Fruit fly (Drosophila melanogaster): Measurements from ENCODE around the gene CG15864.

The CG15864 gene

DNA sequence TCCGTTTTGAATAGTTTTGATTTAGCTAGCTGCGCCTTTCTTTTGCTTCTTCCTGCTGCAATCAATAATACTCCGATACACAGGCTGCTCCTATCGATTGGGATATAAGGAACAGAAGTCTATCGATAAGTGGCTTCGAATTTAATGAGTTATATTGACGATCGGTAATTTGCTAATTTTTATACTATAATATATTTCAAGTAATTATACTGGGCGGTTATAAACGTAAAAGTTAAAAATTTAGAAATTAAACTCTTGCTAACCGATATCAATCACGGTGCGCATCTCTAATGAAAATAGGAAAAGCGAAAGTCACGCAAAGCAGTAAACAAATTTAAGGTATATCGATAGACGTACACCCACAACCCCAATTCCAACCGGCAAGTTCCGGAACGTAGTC lies 4.5 kb upstream of the CG15864 start, which contains the start of the genes CG9636, CG18749 and CG33722 (continued):
- TF ChIP-seq chm (GFP tag; IDR thresholded peaks at IDR 0.05) (no peak; the same call in 1 of the 2 replicates), CG1602 (GFP tag; optimal IDR thresholded peaks at IDR 0.05) (peak; percentile 65), pzg (GFP tag; optimal IDR thresholded peaks at IDR 0.05) (peak; percentile 61), ato (GFP tag; IDR thresholded peaks at IDR 0.05; ENCODE audit: partially characterized antibody) (peak; percentile 98), CG16863 (GFP tag; optimal IDR thresholded peaks at IDR 0.05) (no peak), nmo (GFP tag; optimal IDR thresholded peaks at IDR 0.05) (peak; percentile 81), psq (GFP tag; optimal IDR thresholded peaks at IDR 0.05) (peak; percentile 43), CG11093 (GFP tag; IDR thresholded peaks at IDR 0.05) (0 out of 3 replicates have a peak, but pooled peaks have one; percentile 47), tna (GFP tag; IDR thresholded peaks at IDR 0.05; ENCODE audit: partially characterized antibody) (peak; percentile 87; the same call in 1 of the 2 replicates), klu (GFP tag; IDR thresholded peaks at IDR 0.05) (peak; percentile 59; the same call in 1 of the 2 replicates), HmgD (GFP tag; optimal IDR thresholded peaks at IDR 0.05) (no peak), Ssrp (tag; optimal IDR thresholded peaks at IDR 0.05) (peak; percentile 53), CG7271 (tag; optimal IDR thresholded peaks at IDR 0.05) (peak; percentile 61), Atf3 (GFP tag; optimal IDR thresholded peaks at IDR 0.05) (no peak), CG8290 (GFP tag; optimal IDR thresholded peaks at IDR 0.05) (peak; percentile 77), CG8290 (tag; optimal IDR thresholded peaks at IDR 0.05) (peak in 1 of 2 experiments; percentile 60), Hr51 (GFP tag; optimal IDR thresholded peaks at IDR 0.05) (peak; percentile 67 to 80), CG16779 (GFP tag; IDR thresholded peaks at IDR 0.05) (no peak), Spps (tag; optimal IDR thresholded peaks at IDR 0.05) (peak; percentile 64), nerfin-1 (tag; optimal IDR thresholded peaks at IDR 0.05) (peak; percentile 72), CG6272 (GFP tag; IDR thresholded peaks at IDR 0.05) (peak; percentile 66), Sin3A (optimal IDR thresholded peaks at IDR 0.05) (peak; percentile 32), vvl (GFP tag; IDR thresholded peaks at IDR 0.05) (peak; percentile 81), CG15011 (GFP tag; optimal IDR thresholded peaks at IDR 0.05) (peak; percentile 2), GATAe (GFP tag; conservative IDR thresholded peaks at IDR 0.05) (no peak), CG10431 (GFP tag; optimal IDR thresholded peaks at IDR 0.05) (peak; percentile 57), CG11247 (GFP tag; IDR thresholded peaks at IDR 0.05) (peak; percentile 61; the same call in 1 of the 2 replicates), prd (optimal IDR thresholded peaks at IDR 0.05) (no peak), prd (GFP tag; IDR thresholded peaks at IDR 0.05) (peak; percentile 74), her (GFP tag; optimal IDR thresholded peaks at IDR 0.05) (no peak), CG2712 (tag; optimal IDR thresholded peaks at IDR 0.05) (peak; percentile 84), CG15479 (GFP tag; optimal IDR thresholded peaks at IDR 0.05) (no peak), kay (GFP tag; optimal IDR thresholded peaks at IDR 0.05) (peak; percentile 43), CG1233 (GFP tag; optimal IDR thresholded peaks at IDR 0.05) (peak; percentile 44), mld (GFP tag; IDR thresholded peaks at IDR 0.05; ENCODE audit: partially characterized antibody) (peak; percentile 90), CG18476 (GFP tag; optimal IDR thresholded peaks at IDR 0.05) (peak; percentile 55), CG16815 (GFP tag; optimal IDR thresholded peaks at IDR 0.05) (no peak), CG9797 (GFP tag; optimal IDR thresholded peaks at IDR 0.05) (peak; percentile 26), E2f1 (GFP tag; IDR thresholded peaks at IDR 0.05) (peak; percentile 63), Nf-YB (GFP tag; optimal IDR thresholded peaks at IDR 0.05) (peak; percentile 41), hth (optimal IDR thresholded peaks at IDR 0.05) (no peak), CG10959 (GFP tag; IDR thresholded peaks at IDR 0.05) (peak; percentile 50; the same call in 1 of the 2 replicates), hbn (GFP tag; IDR thresholded peaks at IDR 0.05; ENCODE audit: partially characterized antibody) (peak; percentile 97), pan (optimal IDR thresholded peaks at IDR 0.05) (no peak), pan (GFP tag; optimal IDR thresholded peaks at IDR 0.05 in 1 of 2, IDR thresholded peaks at IDR 0.05 in 1 of 2) (peak in 1 of 2 experiments; percentile 66), CG8924 (tag; optimal IDR thresholded peaks at IDR 0.05) (peak; percentile 72), CG17385 (GFP tag; optimal IDR thresholded peaks at IDR 0.05) (peak; percentile 84), Dref (GFP tag; IDR thresholded peaks at IDR 0.05) (peak; percentile 78), sob (GFP tag; IDR thresholded peaks at IDR 0.05) (peak; percentile 76), peb (GFP tag; IDR thresholded peaks at IDR 0.05) (peak; percentile 42; the same call in 1 of the 2 replicates), Elba2 (GFP tag; optimal IDR thresholded peaks at IDR 0.05) (peak; percentile 42), Abd-B (GFP tag; optimal IDR thresholded peaks at IDR 0.05) (peak; percentile 84)
